Worm (Caenorhabditis elegans) whole organism, young adult: ENCODE measurements around the gene clec-134.

Experiments
- ceh-79 ChIP-seq: sonication (generic microtip); optimal IDR thresholded peaks from 2 replicates; lab custom pipeline; 2017; ENCODE audit warnings: mild to moderate bottlenecking, missing genetic modification characterization, missing compliant biosample characterization
- lsl-1 ChIP-seq: fragments of 200-800 bp; sonication (Bioruptor generic); optimal IDR thresholded peaks from 2 replicates; lab custom pipeline; 2018; ENCODE audit warnings: mild to moderate bottlenecking, missing genetic modification characterization, moderate library complexity, missing compliant biosample characterization
- lsy-27 ChIP-seq: sonication (generic microtip); optimal IDR thresholded peaks from 2 replicates; lab custom pipeline; 2017; ENCODE audit warnings: missing genetic modification characterization, mild to moderate bottlenecking, missing compliant biosample characterization, antibody characterized with exemption, missing genotype, borderline replicate concordance; ENCODE audit not compliant: insufficient read depth
- tbx-9 ChIP-seq: sonication (generic microtip); optimal IDR thresholded peaks from 2 replicates; lab custom pipeline; 2016; ENCODE audit warnings: borderline replicate concordance, missing genetic modification characterization, inconsistent platforms, missing compliant biosample characterization

The clec-134 gene

DNA sequence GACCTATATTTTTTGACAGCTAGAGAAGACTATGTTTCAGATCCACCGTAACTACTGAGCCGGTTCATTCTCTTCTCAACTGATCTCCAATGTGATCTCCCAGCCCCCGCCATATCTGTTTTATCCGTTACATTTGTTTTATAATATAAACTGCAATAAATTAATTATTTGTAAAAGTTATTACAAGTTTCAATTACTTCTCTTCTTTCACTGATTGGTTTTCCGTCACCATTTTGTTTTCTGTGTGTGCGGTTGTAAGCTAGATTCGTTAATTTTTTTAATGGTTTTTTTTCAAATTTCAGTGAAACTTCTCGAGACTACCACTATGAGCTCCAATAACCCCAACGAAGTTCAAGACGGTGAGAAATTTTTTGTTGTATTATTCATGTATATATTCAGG lies 50.9 kb downstream of the clec-134 start, which contains the start of gene M151.2:
Gene M151.2 (plus strand): TSS at position 301 of the 400 bp plus-strand sequence.
- TF ChIP-seq ceh-79 (tag; lab: Kevin White, UChicago) = no peak
- no peak for TF ChIP-seq lsl-1
- no peak for TF ChIP-seq lsy-27 (tag; lab: Kevin White, UChicago)
- TF ChIP-seq tbx-9 (tag; lab: Kevin White, UChicago) = no peak
